Worm (Caenorhabditis elegans) whole organism, late embryonic: ENCODE measurements around the gene cyn-8.

Source experiments
- C08G9.2 ChIP-seq: sonication (generic microtip); optimal IDR thresholded peaks from 2 replicates; lab custom pipeline; 2016; ENCODE audit warnings: mild to moderate bottlenecking, missing genetic modification characterization, moderate library complexity, missing compliant biosample characterization
- ama-1 ChIP-seq: fragments of 150-350 bp; optimal IDR thresholded peaks from 2 replicates; lab custom pipeline; 2014
- ets-4 ChIP-seq: sonication (generic microtip); optimal IDR thresholded peaks from 2 replicates; lab custom pipeline; 2016; ENCODE audit warnings: missing genetic modification characterization, missing compliant biosample characterization
- hlh-13 ChIP-seq: fragments of 200-800 bp; sonication (Bioruptor generic); optimal IDR thresholded peaks from 2 replicates; lab custom pipeline; 2018; ENCODE audit warnings: mild to moderate bottlenecking, missing genetic modification characterization, missing compliant biosample characterization
- lim-6 ChIP-seq: sonication (generic microtip); optimal IDR thresholded peaks from 2 replicates; lab custom pipeline; 2016; ENCODE audit warnings: missing genetic modification characterization, missing compliant biosample characterization
- madf-2 ChIP-seq: sonication (generic microtip); optimal IDR thresholded peaks from 2 replicates; lab custom pipeline; 2017; ENCODE audit warnings: missing genetic modification characterization, missing compliant biosample characterization
- nfya-1 ChIP-seq: sonication (generic microtip); optimal IDR thresholded peaks from 2 replicates; lab custom pipeline; 2017; ENCODE audit warnings: missing genetic modification characterization, mild to moderate bottlenecking, missing compliant biosample characterization, antibody characterized with exemption, moderate library complexity
- pqm-1 ChIP-seq: sonication (generic microtip); optimal IDR thresholded peaks from 2 replicates; lab custom pipeline; 2016; ENCODE audit warnings: missing genetic modification characterization, missing compliant biosample characterization
- unc-42 ChIP-seq: sonication (generic microtip); optimal IDR thresholded peaks from 2 replicates; lab custom pipeline; 2016; ENCODE audit warnings: missing genotype, missing genetic modification characterization, missing compliant biosample characterization

DNA sequence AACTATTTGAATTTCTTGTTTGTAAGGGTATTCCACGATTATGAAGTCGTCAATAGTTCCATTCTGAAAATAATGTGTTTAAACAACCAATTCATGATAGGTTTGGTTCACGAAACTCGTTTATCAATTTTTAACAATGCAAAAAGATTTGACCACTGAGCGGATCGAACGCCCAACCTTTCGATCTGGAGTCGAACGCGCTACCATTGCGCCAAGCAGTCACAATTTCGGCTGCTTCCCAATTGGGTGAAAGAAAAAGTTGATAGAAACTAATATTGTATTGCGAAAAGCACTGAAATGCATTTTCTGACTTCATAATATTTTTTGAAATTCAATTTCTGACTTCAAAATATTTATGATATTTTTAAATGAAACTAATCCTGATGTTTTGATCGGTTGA lies 33.9 kb downstream of the cyn-8 start:
- TF ChIP-seq ama-1 (lab: Kevin White, UChicago) = no peak
- TF ChIP-seq nfya-1 (tag; lab: Kevin White, UChicago) = no peak
- TF ChIP-seq unc-42 = no peak
- TF ChIP-seq C08G9.2 (tag; lab: Kevin White, UChicago) = no peak
- TF ChIP-seq lim-6 (tag; lab: Kevin White, UChicago) = no peak
- TF ChIP-seq madf-2 (tag; lab: Kevin White, UChicago) = no peak
- no peak for TF ChIP-seq ets-4 (tag; lab: Kevin White, UChicago)
- no peak for TF ChIP-seq hlh-13 (GFP tag; lab: Kevin White, UChicago)
- no peak for TF ChIP-seq pqm-1
